Fruit fly (Drosophila melanogaster) whole organism, adult: ENCODE results near the gene Epp.

Source experiments
- CG14711 ChIP-seq: fragments of 200-800 bp; sonication (Bioruptor generic); optimal IDR thresholded peaks from 2 replicates; lab custom pipeline; 2018; ENCODE audit warnings: missing biosample characterization, mild to moderate bottlenecking, missing genetic modification characterization, moderate library complexity
- CG1620 ChIP-seq: fragments of 200-800 bp; sonication (Bioruptor generic); optimal IDR thresholded peaks from 2 replicates; lab custom pipeline; 2016; ENCODE audit warnings: missing biosample characterization, missing genetic modification characterization
- CG33017 ChIP-seq: fragments of 200-800 bp; sonication (Bioruptor generic); optimal IDR thresholded peaks from 2 replicates; lab custom pipeline; 2018; ENCODE audit warnings: missing biosample characterization, mild to moderate bottlenecking, missing genetic modification characterization, moderate library complexity
- CG5204 ChIP-seq: fragments of 200-800 bp; sonication (Bioruptor generic); optimal IDR thresholded peaks from 2 replicates; lab custom pipeline; 2016; ENCODE audit warnings: missing biosample characterization, missing genetic modification characterization
- CG7045 ChIP-seq: fragments of 200-800 bp; sonication (Bioruptor generic); optimal IDR thresholded peaks from 2 replicates; lab custom pipeline; 2017; ENCODE audit warnings: missing biosample characterization, mild to moderate bottlenecking, missing genetic modification characterization
- CG7101 ChIP-seq: fragments of 200-800 bp; sonication (Bioruptor generic); optimal IDR thresholded peaks from 2 replicates; lab custom pipeline; 2018; ENCODE audit warnings: missing biosample characterization, mild to moderate bottlenecking, missing genetic modification characterization, moderate library complexity
- Clk ChIP-seq: fragments of 200-800 bp; sonication (Bioruptor generic); optimal IDR thresholded peaks from 2 replicates; lab custom pipeline; 2017; ENCODE audit warnings: missing biosample characterization, missing genetic modification characterization
- Mnt ChIP-seq: fragments of 200-800 bp; sonication (Bioruptor generic); optimal IDR thresholded peaks from 2 replicates; lab custom pipeline; 2016; ENCODE audit warnings: missing biosample characterization, mild to moderate bottlenecking, missing genetic modification characterization
- cnc ChIP-seq, 2 experiments: fragments of >200 bp; optimal IDR thresholded peaks; 2 replicates each; lab custom pipeline; 2017
- kay ChIP-seq: fragments of 200-800 bp; sonication (Bioruptor generic); peaks from one replicate; lab custom pipeline; 2016; ENCODE audit warnings: missing biosample characterization, missing genetic modification characterization, borderline replicate concordance
- pad ChIP-seq: fragments of 200-800 bp; sonication (Bioruptor generic); optimal IDR thresholded peaks from 3 replicates; lab custom pipeline; 2017; ENCODE audit warnings: missing biosample characterization, missing genetic modification characterization, mild to moderate bottlenecking, moderate library complexity, missing genetic modification reagents

- TF ChIP-seq CG1620 (GFP tag; lab: Kevin White, UChicago) (no peak), CG7045 (GFP tag; lab: Kevin White, UChicago) (no peak), Clk (GFP tag; lab: Kevin White, UChicago) (no peak), kay (GFP tag; lab: Kevin White, UChicago) (no peak), cnc (optimal IDR thresholded peaks at IDR 0.05; lab: Kevin White, UChicago) (no peak), CG14711 (tag; lab: Kevin White, UChicago) (no peak), CG5204 (GFP tag; lab: Kevin White, UChicago) (no peak), Mnt (GFP tag; lab: Kevin White, UChicago) (no peak), CG33017 (tag; lab: Kevin White, UChicago) (no peak), pad (GFP tag; lab: Kevin White, UChicago) (no peak), CG7101 (tag; lab: Kevin White, UChicago) (no peak)
Observed at dm6 chr3R:24015449-24015848, 22.7 kb upstream of the Epp start.
